Worm (Caenorhabditis elegans) whole organism, late embryonic: Measurements from ENCODE around the gene C08E8.9.

Source experiments
- ama-1 ChIP-seq: fragments of 150-350 bp; optimal IDR thresholded peaks from 2 replicates; lab custom pipeline; 2014
- che-1 ChIP-seq: sonication (generic microtip); optimal IDR thresholded peaks from 2 replicates; lab custom pipeline; 2016; ENCODE audit warnings: mild to moderate bottlenecking, missing genetic modification characterization, missing compliant biosample characterization
- elt-2 ChIP-seq: sonication (generic microtip); optimal IDR thresholded peaks from 2 replicates; lab custom pipeline; 2016; ENCODE audit warnings: missing genetic modification reagents, missing genetic modification characterization, missing compliant biosample characterization
- elt-4 ChIP-seq: sonication (generic microtip); optimal IDR thresholded peaks from 2 replicates; lab custom pipeline; 2016; ENCODE audit warnings: missing genetic modification characterization, missing compliant biosample characterization
- ets-4 ChIP-seq: sonication (generic microtip); optimal IDR thresholded peaks from 2 replicates; lab custom pipeline; 2016; ENCODE audit warnings: missing genetic modification characterization, missing compliant biosample characterization
- mec-3 ChIP-seq: sonication (generic microtip); optimal IDR thresholded peaks from 2 replicates; lab custom pipeline; 2016; ENCODE audit warnings: borderline replicate concordance, missing genetic modification characterization, missing compliant biosample characterization
- pha-4 ChIP-seq: fragments of 150-350 bp; optimal IDR thresholded peaks from 2 replicates; lab custom pipeline; 2018; ENCODE audit warnings: missing biosample characterization, missing genetic modification reagents, missing genetic modification characterization
- ztf-16 ChIP-seq: sonication (generic microtip); optimal IDR thresholded peaks from 2 replicates; lab custom pipeline; 2017; ENCODE audit warnings: missing genetic modification characterization, missing compliant biosample characterization

DNA sequence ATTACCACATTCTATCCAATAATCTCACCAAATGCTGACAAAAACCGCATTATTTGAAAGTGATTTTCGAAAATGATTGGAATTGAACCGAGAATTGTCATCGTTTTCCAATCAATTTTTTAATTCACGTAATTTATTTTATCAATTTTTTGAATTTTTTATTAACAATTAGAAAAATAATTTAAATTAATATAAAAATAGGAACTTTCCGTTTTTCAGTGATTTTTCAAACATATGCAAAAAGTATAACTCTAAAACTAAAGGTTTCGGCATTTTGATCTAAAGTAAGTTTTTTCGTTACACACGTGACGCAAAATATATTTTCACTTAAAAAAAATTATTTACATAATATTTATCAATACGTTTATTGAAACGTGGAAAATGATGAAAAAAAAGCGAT is 29.5 kb downstream of the C08E8.9 start, which contains the start of gene Y51A2B.6:
- no peak for TF ChIP-seq ets-4 (tag; lab: Kevin White, UChicago)
- no peak for TF ChIP-seq elt-2 (tag; lab: Kevin White, UChicago)
- no peak for TF ChIP-seq elt-4 (tag; lab: Kevin White, UChicago)
- TF ChIP-seq mec-3 (tag; lab: Kevin White, UChicago), result no peak
- TF ChIP-seq ama-1 (lab: Kevin White, UChicago), result no peak
- no peak for TF ChIP-seq che-1 (tag; lab: Kevin White, UChicago)
- no peak for TF ChIP-seq pha-4 (tag; lab: Kevin White, UChicago)
- no peak for TF ChIP-seq ztf-16
